Worm (Caenorhabditis elegans) whole organism, young adult: ENCODE measurements around the gene lpr-4.

Source experiments
- ceh-100 ChIP-seq: fragments of 200-800 bp; sonication (Bioruptor generic); IDR thresholded peaks from 2 replicates; pipeline ENCODE4 v1.3.6; 2022; ENCODE audit warnings: missing genetic modification reagents, missing genetic modification characterization, missing compliant biosample characterization
- egrh-3 ChIP-seq: fragments of 200-800 bp; sonication (Bioruptor generic); IDR thresholded peaks from 2 replicates; pipeline ENCODE4 v1.3.6; 2022; ENCODE audit warnings: missing genetic modification reagents, missing genetic modification characterization, missing compliant biosample characterization
- ets-4 ChIP-seq: fragments of 200-800 bp; sonication (Bioruptor generic); optimal IDR thresholded peaks from 2 replicates; lab custom pipeline; 2018; ENCODE audit warnings: mild to moderate bottlenecking, missing genetic modification characterization, missing compliant biosample characterization
- fkh-3 ChIP-seq: sonication (generic microtip); optimal IDR thresholded peaks from 2 replicates; lab custom pipeline; 2016; ENCODE audit warnings: mild to moderate bottlenecking, missing genetic modification characterization, missing compliant biosample characterization
- zfh-2 ChIP-seq: fragments of 200-800 bp; sonication (Bioruptor generic); conservative IDR thresholded peaks from 2 replicates; pipeline ENCODE4 v1.3.6; 2022; ENCODE audit warnings: missing genetic modification reagents, missing genetic modification characterization, missing compliant biosample characterization

The lpr-4 gene

DNA sequence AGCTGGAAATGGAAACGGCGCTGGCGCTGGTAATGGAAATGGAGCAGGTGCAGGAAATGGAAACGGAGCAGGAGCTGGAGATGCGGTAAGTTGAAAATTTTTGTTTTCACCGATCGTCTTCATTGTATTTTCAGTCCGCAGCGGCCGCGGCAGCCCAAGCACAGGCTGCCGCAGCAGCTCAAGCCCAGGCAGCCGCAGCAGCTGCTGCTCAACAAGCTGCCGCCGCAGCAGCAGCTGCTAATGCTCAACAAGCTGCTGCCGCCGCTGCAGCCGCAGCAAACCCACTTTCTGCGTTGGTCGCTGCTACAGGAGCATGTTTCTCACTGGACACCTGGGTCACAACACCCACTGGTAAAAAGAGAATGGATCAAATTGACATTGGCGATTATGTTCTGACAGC, 49.5 kb downstream of the lpr-4 start:
- peak; percentile 20 for TF ChIP-seq fkh-3
- TF ChIP-seq zfh-2 (GFP tag; lab: Robert Waterston, UW): peak; percentile 90
- TF ChIP-seq ceh-100 (GFP tag; lab: Robert Waterston, UW): no peak
- no peak for TF ChIP-seq ets-4
- peak; percentile 95 for TF ChIP-seq egrh-3 (GFP tag; lab: Robert Waterston, UW)
- TF ChIP-seq, all 124 proteins: peak for 3
